Worm (Caenorhabditis elegans): ENCODE data around the gene T07E3.3.

The T07E3.3 gene

ce11 chrIII:6904468-6904867 is 791 bp downstream of the T07E3.3 start:
- TF ChIP-seq unc-3 (GFP tag; conservative IDR thresholded peaks at IDR 0.05) (no peak), unc-3 (tag; optimal IDR thresholded peaks at IDR 0.05) (no peak), Y22D7AL.16 (tag; optimal IDR thresholded peaks at IDR 0.05) (no peak), ceh-18 (tag; optimal IDR thresholded peaks at IDR 0.05) (no peak), hlh-6 (tag; optimal IDR thresholded peaks at IDR 0.05) (no peak), dmd-4 (tag; optimal IDR thresholded peaks at IDR 0.05; ENCODE audit: borderline replicate concordance) (no peak), pqm-1 (tag; optimal IDR thresholded peaks at IDR 0.05) (no peak), sox-2 (GFP tag; IDR thresholded peaks at IDR 0.05) (no peak), pat-9 (tag; optimal IDR thresholded peaks at IDR 0.05) (no peak), lim-6 (tag; optimal IDR thresholded peaks at IDR 0.05) (no peak)

ce11 chrIII:6906409-6906808 is 2.7 kb downstream of the T07E3.3 start, which contains the start of gene T07E3.2:
TSS of gene T07E3.2 (plus strand) at chrIII:6906709.
- TF ChIP-seq lim-6 (tag; optimal IDR thresholded peaks at IDR 0.05) (no peak), nfya-1 (tag; optimal IDR thresholded peaks at IDR 0.05) (no peak), ceh-45 (GFP tag; IDR thresholded peaks at IDR 0.05) (no peak), tbx-2 (tag; optimal IDR thresholded peaks at IDR 0.05) (no peak), hlh-13 (GFP tag; optimal IDR thresholded peaks at IDR 0.05) (no peak), C38D4.7 (GFP tag; optimal IDR thresholded peaks at IDR 0.05) (no peak), pag-3 (tag; optimal IDR thresholded peaks at IDR 0.05; ENCODE audit: borderline replicate concordance) (no peak), ceh-48 (tag; optimal IDR thresholded peaks at IDR 0.05) (no peak), ttx-3 (tag; optimal IDR thresholded peaks at IDR 0.05) (no peak), ref-2 (tag; optimal IDR thresholded peaks at IDR 0.05) (no peak), pqm-1 (tag; optimal IDR thresholded peaks at IDR 0.05) (no peak), sox-2 (GFP tag; IDR thresholded peaks at IDR 0.05) (no peak), ahr-1 (tag; optimal IDR thresholded peaks at IDR 0.05) (no peak), unc-42 (tag; optimal IDR thresholded peaks at IDR 0.05) (no peak), pha-2 (tag; optimal IDR thresholded peaks at IDR 0.05) (no peak)

- no peak for TF ChIP-seq dmd-4 (tag; optimal IDR thresholded peaks at IDR 0.05; ENCODE audit: borderline replicate concordance)
Observed at ce11 chrIII:6912381-6912780, 8.7 kb downstream of the T07E3.3 start, which contains the start of gene pdf-1. TSS of gene pdf-1 (minus strand) at chrIII:6912481.

ce11 chrIII:6914840-6915239 is 11.2 kb downstream of the T07E3.3 start:
- TF ChIP-seq unc-42 (tag; optimal IDR thresholded peaks at IDR 0.05) (peak; percentile 69), dmd-4 (tag; optimal IDR thresholded peaks at IDR 0.05; ENCODE audit: borderline replicate concordance) (no peak), elt-4 (tag; optimal IDR thresholded peaks at IDR 0.05) (no peak)

- TF ChIP-seq unc-55 (GFP tag; optimal IDR thresholded peaks at IDR 0.05): peak; percentile 42
- TF ChIP-seq ceh-48 (tag; optimal IDR thresholded peaks at IDR 0.05): peak; percentile 45
- TF ChIP-seq ceh-31 (tag; optimal IDR thresholded peaks at IDR 0.05): no peak
- no peak for TF ChIP-seq ceh-18 (tag; optimal IDR thresholded peaks at IDR 0.05)
Observed at ce11 chrIII:6928725-6929124, 25.0 kb downstream of the T07E3.3 start, which contains the start of gene flap-1. TSS of gene flap-1 (minus strand) at chrIII:6928825.

- no peak for TF ChIP-seq ceh-19 (GFP tag; optimal IDR thresholded peaks at IDR 0.05)
- TF ChIP-seq K09A11.1 (tag; optimal IDR thresholded peaks at IDR 0.05; ENCODE audit: insufficient read depth): no peak
- no peak for TF ChIP-seq mec-3 (tag; optimal IDR thresholded peaks at IDR 0.05; ENCODE audit: borderline replicate concordance)
- TF ChIP-seq nhr-232 (tag; optimal IDR thresholded peaks at IDR 0.05): no peak
- no peak for TF ChIP-seq ceh-22 (tag; optimal IDR thresholded peaks at IDR 0.05)
- TF ChIP-seq dve-1 (tag; optimal IDR thresholded peaks at IDR 0.05): no peak
- no peak for TF ChIP-seq syd-9 (tag; optimal IDR thresholded peaks at IDR 0.05)
- TF ChIP-seq elt-2 (tag; optimal IDR thresholded peaks at IDR 0.05): no peak
- no peak for TF ChIP-seq pax-1 (tag; optimal IDR thresholded peaks at IDR 0.05)
- TF ChIP-seq C38D4.7 (GFP tag; optimal IDR thresholded peaks at IDR 0.05): no peak
- no peak for TF ChIP-seq ceh-34 (tag; optimal IDR thresholded peaks at IDR 0.05)
- TF ChIP-seq odd-2 (tag; optimal IDR thresholded peaks at IDR 0.05): no peak
- no peak for TF ChIP-seq ceh-14 (tag; optimal IDR thresholded peaks at IDR 0.05)
- no peak for TF ChIP-seq C08G9.2 (tag; optimal IDR thresholded peaks at IDR 0.05)
- TF ChIP-seq ets-4 (tag; optimal IDR thresholded peaks at IDR 0.05): no peak
- TF ChIP-seq sox-2 (GFP tag; IDR thresholded peaks at IDR 0.05): no peak
- no peak for TF ChIP-seq Y22D7AL.16 (tag; optimal IDR thresholded peaks at IDR 0.05)
- no peak for TF ChIP-seq ceh-24 (tag; optimal IDR thresholded peaks at IDR 0.05)
Observed at ce11 chrIII:6929558-6930167, 26.0 kb downstream of the T07E3.3 start, which contains the start of gene inf-1. TSS of gene inf-1 (plus strand) at chrIII:6930134.

Measured in whole organism, late embryonic.